Worm (Caenorhabditis elegans) whole organism, mixed stage, embryonic: ENCODE results near the gene slc-17.4.
A peak's percentile ranks its signal among the peaks of the same experiment; 100 is the strongest.

Experiments used
- ces-1 ChIP-seq: fragments of 150-350 bp; optimal IDR thresholded peaks from 2 replicates; lab custom pipeline; 2014; ENCODE audit warnings: missing biosample characterization, missing genetic modification reagents, missing genetic modification characterization
- nhr-12 ChIP-seq: fragments of 150-350 bp; optimal IDR thresholded peaks from 2 replicates; lab custom pipeline; 2014; ENCODE audit warnings: missing biosample characterization, missing genetic modification characterization
- pha-4 ChIP-seq: fragments of 150-350 bp; optimal IDR thresholded peaks from 2 replicates; lab custom pipeline; 2018; ENCODE audit warnings: missing biosample characterization, missing genetic modification reagents, missing genetic modification characterization
- sem-2 ChIP-seq: fragments of 200-800 bp; sonication (Bioruptor generic); optimal IDR thresholded peaks from 2 replicates; lab custom pipeline; 2018; ENCODE audit warnings: mild to moderate bottlenecking, missing genetic modification characterization, missing compliant biosample characterization
- snpc-4 ChIP-seq: fragments of 150-350 bp; optimal IDR thresholded peaks from 2 replicates; lab custom pipeline; 2014; ENCODE audit warnings: missing biosample characterization, missing genetic modification characterization
- sptf-1 ChIP-seq: sonication (generic microtip); optimal IDR thresholded peaks from 2 replicates; lab custom pipeline; 2017; ENCODE audit warnings: mild to moderate bottlenecking, missing genetic modification characterization, moderate library complexity, missing compliant biosample characterization
- unc-62 ChIP-seq: fragments of 150-350 bp; optimal IDR thresholded peaks from 2 replicates; lab custom pipeline; 2014; ENCODE audit warnings: missing biosample characterization, missing genetic modification reagents, missing genetic modification characterization

- TF ChIP-seq ces-1 (GFP tag; lab: Kevin White, UChicago): peak; percentile 78
- no peak for TF ChIP-seq nhr-12
- peak; percentile 99 for TF ChIP-seq pha-4
- TF ChIP-seq snpc-4 (tag; lab: Kevin White, UChicago): no peak
- TF ChIP-seq sptf-1 (tag; lab: Kevin White, UChicago): peak; percentile 90
- TF ChIP-seq sem-2 (GFP tag; lab: Kevin White, UChicago): no peak
- peak; percentile 71 for TF ChIP-seq unc-62 (GFP tag; lab: Kevin White, UChicago)
These were observed 41.8 kb downstream of the slc-17.4 start, which contains the start of gene eelo-2 for ce11 chrIV:17249691-17250181.
